Worm (Caenorhabditis elegans): Measurements from ENCODE around the gene gln-1.

Gene gln-1

DNA sequence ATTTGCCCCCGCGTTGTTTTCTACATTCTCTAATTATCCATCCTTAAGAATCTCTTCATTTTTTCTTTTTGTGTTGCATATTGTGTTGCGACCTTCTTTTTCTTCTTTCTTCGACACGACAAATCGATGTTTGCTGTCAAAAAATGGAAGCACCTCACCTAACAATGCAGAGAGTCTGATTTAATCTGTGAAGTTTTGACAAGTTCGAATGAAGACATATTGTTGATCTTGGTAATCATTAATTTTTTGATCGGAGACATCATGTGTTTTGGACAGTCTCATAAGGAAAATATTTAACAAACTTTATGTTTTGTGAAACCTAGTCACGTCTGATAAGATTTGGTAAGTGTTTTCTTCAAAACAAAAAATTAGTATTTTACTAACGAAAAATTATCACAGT is 29.0 kb upstream of the gln-1 start (continued):
- TF ChIP-seq tbx-2 (tag; optimal IDR thresholded peaks at IDR 0.05) (no peak), zag-1 (tag; optimal IDR thresholded peaks at IDR 0.05) (no peak), dsc-1 (tag; optimal IDR thresholded peaks at IDR 0.05) (no peak), C04F5.9 (tag; optimal IDR thresholded peaks at IDR 0.05) (no peak), nhr-71 (tag; optimal IDR thresholded peaks at IDR 0.05) (peak; percentile 48), tlp-1 (tag; optimal IDR thresholded peaks at IDR 0.05) (no peak), hlh-17 (GFP tag; optimal IDR thresholded peaks at IDR 0.05; ENCODE audit: borderline replicate concordance) (no peak), fos-1 (tag; optimal IDR thresholded peaks at IDR 0.05) (no peak), vab-15 (tag; optimal IDR thresholded peaks at IDR 0.05) (no peak), xbp-1 (tag; optimal IDR thresholded peaks at IDR 0.05) (no peak)

ce11 chrX:6031169-6031568 is 26.9 kb upstream of the gln-1 start, which contains the start of gene ipp-5:
Gene ipp-5 (plus strand): TSS chrX:6031469.
- no peak for TF ChIP-seq isw-1 (GFP tag; IDR thresholded peaks at IDR 0.05)
- no peak for TF ChIP-seq tlp-1 (tag; optimal IDR thresholded peaks at IDR 0.05)

- no peak for TF ChIP-seq nhr-20 (tag; optimal IDR thresholded peaks at IDR 0.05)
- no peak for TF ChIP-seq unc-86 (tag; optimal IDR thresholded peaks at IDR 0.05)
- no peak for TF ChIP-seq elt-3 (tag; optimal IDR thresholded peaks at IDR 0.05)
- no peak for TF ChIP-seq lin-13 (GFP tag; optimal IDR thresholded peaks at IDR 0.05)
- TF ChIP-seq fkh-4 (tag; optimal IDR thresholded peaks at IDR 0.05; ENCODE audit: borderline replicate concordance): no peak
- TF ChIP-seq ceh-90 (tag; optimal IDR thresholded peaks at IDR 0.05): no peak
- TF ChIP-seq nhr-19 (GFP tag; conservative IDR thresholded peaks at IDR 0.05): no peak
- no peak for TF ChIP-seq pax-3 (tag; optimal IDR thresholded peaks at IDR 0.05)
- TF ChIP-seq fkh-10 (GFP tag; optimal IDR thresholded peaks at IDR 0.05): no peak
- TF ChIP-seq nhr-84 (tag; optimal IDR thresholded peaks at IDR 0.05): no peak
- TF ChIP-seq jun-1 (tag; optimal IDR thresholded peaks at IDR 0.05): no peak
- no peak for TF ChIP-seq ztf-4 (tag; optimal IDR thresholded peaks at IDR 0.05)
- no peak for TF ChIP-seq lin-35 (GFP tag; optimal IDR thresholded peaks at IDR 0.05)
These were observed 18.5 kb upstream of the gln-1 start, which contains the start of gene hsp-25 for ce11 chrX:6039544-6039943. Gene hsp-25 (minus strand): TSS chrX:6039644.

ce11 chrX:6040435-6041093 is 17.5 kb upstream of the gln-1 start:
- peak; percentile 51 for TF ChIP-seq nhr-85 (tag)
- peak; percentile 31 for TF ChIP-seq nhr-20 (tag; optimal IDR thresholded peaks at IDR 0.05)
- no peak for TF ChIP-seq nhr-11 (tag; optimal IDR thresholded peaks at IDR 0.05)
- peak; percentile 9 for TF ChIP-seq zag-1 (tag; optimal IDR thresholded peaks at IDR 0.05)
- TF ChIP-seq nhr-71 (tag; optimal IDR thresholded peaks at IDR 0.05): peak; percentile 36
- peak in 2 of 6 experiments; percentile 16 to 51 for TF ChIP-seq elt-3 (tag; optimal IDR thresholded peaks at IDR 0.05)
- TF ChIP-seq lin-13 (GFP tag; optimal IDR thresholded peaks at IDR 0.05): no peak
- peak; percentile 10 for TF ChIP-seq nhr-47 (tag; optimal IDR thresholded peaks at IDR 0.05)
- peak; percentile 55 for TF ChIP-seq dsc-1 (tag; optimal IDR thresholded peaks at IDR 0.05)
- TF ChIP-seq rnt-1 (tag; optimal IDR thresholded peaks at IDR 0.05): peak; percentile 35
- TF ChIP-seq elt-2 (tag; optimal IDR thresholded peaks at IDR 0.05): no peak
- TF ChIP-seq lin-14 (GFP tag; optimal IDR thresholded peaks at IDR 0.05): peak; percentile 68
- TF ChIP-seq fkh-4 (tag; optimal IDR thresholded peaks at IDR 0.05; ENCODE audit: borderline replicate concordance): peak; percentile 11
- TF ChIP-seq nhr-90 (tag; optimal IDR thresholded peaks at IDR 0.05; ENCODE audit: poor library complexity): peak; percentile 11

DNA sequence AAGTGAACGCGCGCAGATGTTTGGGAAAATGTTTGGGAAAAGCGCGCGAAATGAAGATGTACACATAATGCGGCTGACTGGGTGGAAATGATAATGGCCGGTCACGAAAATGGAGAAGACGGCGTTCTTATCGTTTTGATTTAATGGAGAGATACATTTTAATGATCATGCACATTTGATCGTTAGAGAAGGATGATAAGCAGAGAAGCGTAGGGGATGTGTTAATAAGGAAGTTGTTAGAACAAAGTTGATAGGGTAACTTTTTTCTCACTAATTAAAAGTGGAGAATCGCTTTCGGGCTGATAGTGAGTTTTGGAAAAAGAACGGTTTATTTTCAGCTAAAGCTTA is 17.0 kb upstream of the gln-1 start:
- TF ChIP-seq snpc-4 (tag; optimal IDR thresholded peaks at IDR 0.05) (no peak), elt-2 (tag; optimal IDR thresholded peaks at IDR 0.05) (peak; percentile 27), skn-1 (tag; optimal IDR thresholded peaks at IDR 0.05) (no peak), nhr-28 (tag; optimal IDR thresholded peaks at IDR 0.05) (no peak), blmp-1 (tag; optimal IDR thresholded peaks at IDR 0.05) (peak; percentile 5)
